Worm (Caenorhabditis elegans) whole organism, young adult: ENCODE measurements around the gene F26G1.2.

Experiments used
- C17E4.6 ChIP-seq: fragments of 200-800 bp; sonication (Bioruptor generic); IDR thresholded peaks from 2 replicates; pipeline ENCODE4 v1.3.6; 2022; ENCODE audit warnings: missing genetic modification reagents, missing genetic modification characterization, missing compliant biosample characterization
- T26A5.8 ChIP-seq: sonication (generic microtip); optimal IDR thresholded peaks from 2 replicates; lab custom pipeline; 2016; ENCODE audit warnings: missing genetic modification characterization, missing compliant biosample characterization
- Y67H2A.10 ChIP-seq: fragments of 200-800 bp; sonication (Bioruptor generic); conservative IDR thresholded peaks from 2 replicates; pipeline ENCODE4 v1.3.6; 2022; ENCODE audit warnings: missing genetic modification reagents, missing genetic modification characterization, missing compliant biosample characterization
- ccch-3 ChIP-seq: fragments of 200-800 bp; sonication (Bioruptor generic); optimal IDR thresholded peaks from 2 replicates; lab custom pipeline; 2018; ENCODE audit warnings: mild to moderate bottlenecking, missing genetic modification characterization, missing compliant biosample characterization
- lsy-27 ChIP-seq: sonication (generic microtip); optimal IDR thresholded peaks from 2 replicates; lab custom pipeline; 2017; ENCODE audit warnings: missing genetic modification characterization, mild to moderate bottlenecking, missing compliant biosample characterization, antibody characterized with exemption, missing genotype, borderline replicate concordance; ENCODE audit not compliant: insufficient read depth
- mes-4 ChIP-seq: sonication (generic microtip); optimal IDR thresholded peaks from 2 replicates; lab custom pipeline; 2016; ENCODE audit warnings: missing genotype, missing genetic modification characterization, missing compliant biosample characterization
- mxl-1 ChIP-seq: sonication (generic microtip); optimal IDR thresholded peaks from 2 replicates; lab custom pipeline; 2016; ENCODE audit warnings: missing genetic modification characterization, missing compliant biosample characterization
- nfyb-1 ChIP-seq: fragments of 200-800 bp; sonication (Bioruptor generic); IDR thresholded peaks from 2 replicates; pipeline ENCODE4 v1.3.6; 2022; ENCODE audit warnings: missing genetic modification reagents, missing genetic modification characterization, missing compliant biosample characterization
- snpc-1.3 ChIP-seq: sonication (generic microtip); optimal IDR thresholded peaks from 2 replicates; lab custom pipeline; 2017; ENCODE audit warnings: missing genetic modification characterization, mild to moderate bottlenecking, missing compliant biosample characterization, antibody characterized with exemption, moderate library complexity, missing genotype, missing genetic modification reagents; ENCODE audit not compliant: insufficient read depth
- ztf-22 ChIP-seq: fragments of 200-800 bp; sonication (Bioruptor generic); optimal IDR thresholded peaks from 2 replicates; lab custom pipeline; 2018; ENCODE audit warnings: mild to moderate bottlenecking, missing genetic modification characterization, moderate library complexity, missing compliant biosample characterization

ce11 chrII:4753133-4753532 is 9.7 kb upstream of the F26G1.2 start, which contains the start of gene C27D9.1:
- TF ChIP-seq Y67H2A.10 (GFP tag; lab: Robert Waterston, UW) (no peak), nfyb-1 (GFP tag; lab: Robert Waterston, UW) (no peak), ccch-3 (GFP tag; lab: Kevin White, UChicago) (no peak), mxl-1 (tag; lab: Kevin White, UChicago) (no peak), mes-4 (no peak), C17E4.6 (GFP tag; lab: Robert Waterston, UW) (no peak), snpc-1.3 (tag; lab: Kevin White, UChicago) (no peak), ztf-22 (GFP tag; lab: Kevin White, UChicago) (no peak), T26A5.8 (tag; lab: Kevin White, UChicago) (no peak), lsy-27 (tag; lab: Kevin White, UChicago) (no peak)
